Fruit fly (Drosophila melanogaster) whole organism, embryonic: ENCODE results near the gene CG31650.

Experiments
- Adf1 ChIP-seq: fragments of 200-800 bp; sonication (Bioruptor generic); IDR thresholded peaks from 2 replicates; pipeline ENCODE4 v1.3.6; 2022; ENCODE audit warnings: missing biosample characterization, missing genetic modification characterization
- Antp ChIP-seq: fragments of 200-800 bp; sonication (Bioruptor generic); optimal IDR thresholded peaks from 3 replicates; lab custom pipeline; 2016; ENCODE audit warnings: missing biosample characterization, missing genetic modification characterization
- Asciz ChIP-seq: fragments of 200-800 bp; sonication (Bioruptor generic); optimal IDR thresholded peaks from 2 replicates; lab custom pipeline; 2017; ENCODE audit warnings: missing biosample characterization, mild to moderate bottlenecking, missing genetic modification characterization, missing genetic modification reagents
- Atf6 ChIP-seq: fragments of 200-800 bp; sonication (Bioruptor generic); IDR thresholded peaks from 2 replicates; pipeline ENCODE4 v1.3.6; 2022; ENCODE audit warnings: missing biosample characterization, missing genetic modification characterization
- BEAF-32 ChIP-seq: fragments of 200-800 bp; sonication (Bioruptor generic); optimal IDR thresholded peaks from 3 replicates; lab custom pipeline; 2017; ENCODE audit warnings: missing biosample characterization, missing genetic modification characterization, mild to moderate bottlenecking, moderate library complexity, missing genetic modification reagents
- CG10274 ChIP-seq: fragments of 200-800 bp; sonication (Bioruptor generic); optimal IDR thresholded peaks from 3 replicates; lab custom pipeline; 2017; ENCODE audit warnings: missing biosample characterization, mild to moderate bottlenecking, missing genetic modification characterization
- CG10431 ChIP-seq: fragments of 200-800 bp; sonication (Bioruptor generic); optimal IDR thresholded peaks from 3 replicates; lab custom pipeline; 2018; ENCODE audit warnings: missing biosample characterization, mild to moderate bottlenecking, missing genetic modification characterization
- CG10654 ChIP-seq: fragments of 200-800 bp; sonication (Bioruptor generic); optimal IDR thresholded peaks from 2 replicates; lab custom pipeline; 2016; ENCODE audit warnings: missing biosample characterization, missing genetic modification characterization
- CG12299 ChIP-seq: fragments of 200-800 bp; sonication (Bioruptor generic); optimal IDR thresholded peaks from 2 replicates; lab custom pipeline; 2018; ENCODE audit warnings: missing biosample characterization, mild to moderate bottlenecking, missing genetic modification characterization
- CG12942 ChIP-seq: fragments of 200-800 bp; sonication (Bioruptor generic); optimal IDR thresholded peaks from 3 replicates; lab custom pipeline; 2016; ENCODE audit warnings: missing biosample characterization, missing genetic modification characterization
- CG15011 ChIP-seq: fragments of 200-800 bp; sonication (Bioruptor generic); optimal IDR thresholded peaks from 3 replicates; lab custom pipeline; 2018; ENCODE audit warnings: missing biosample characterization, mild to moderate bottlenecking, missing genetic modification characterization
- CG1647 ChIP-seq: fragments of 200-800 bp; sonication (Bioruptor generic); optimal IDR thresholded peaks from 3 replicates; lab custom pipeline; 2016; ENCODE audit warnings: missing biosample characterization, missing genetic modification characterization
- CG16779 ChIP-seq: fragments of 200-800 bp; sonication (Bioruptor generic); IDR thresholded peaks from 2 replicates; pipeline ENCODE4 v1.3.6; 2022; ENCODE audit warnings: missing biosample characterization, missing genetic modification characterization
- CG2116 ChIP-seq: fragments of 200-800 bp; sonication (Bioruptor generic); optimal IDR thresholded peaks from 3 replicates; lab custom pipeline; 2018; ENCODE audit warnings: missing biosample characterization, mild to moderate bottlenecking, missing genetic modification characterization
- CG31365 ChIP-seq: fragments of 200-800 bp; sonication (Bioruptor generic); optimal IDR thresholded peaks from 2 replicates; lab custom pipeline; 2018; ENCODE audit warnings: missing biosample characterization, mild to moderate bottlenecking, missing genetic modification characterization
- CG4854 ChIP-seq: fragments of 200-800 bp; sonication (Bioruptor generic); optimal IDR thresholded peaks from 2 replicates; lab custom pipeline; 2016; ENCODE audit warnings: missing biosample characterization, missing genetic modification characterization, inconsistent platforms
- CG6689 ChIP-seq: fragments of 200-800 bp; sonication (Bioruptor generic); IDR thresholded peaks from 2 replicates; pipeline ENCODE4 v1.3.6; 2022; ENCODE audit warnings: missing biosample characterization, missing genetic modification characterization
- CG6854 ChIP-seq: fragments of 200-800 bp; sonication (Bioruptor generic); optimal IDR thresholded peaks from 3 replicates; lab custom pipeline; 2017; ENCODE audit warnings: missing biosample characterization, mild to moderate bottlenecking, missing genetic modification characterization
- CG8290 ChIP-seq, 3 experiments: fragments of 200-800 bp; sonication (Bioruptor generic); optimal IDR thresholded peaks; 2 replicates each; lab custom pipeline; 2016 to 2019; ENCODE audit warnings: missing biosample characterization in 3 of 3, missing genetic modification characterization in 3 of 3, mild to moderate bottlenecking in 2 of 3, moderate library complexity in 1 of 3
- CG8478 ChIP-seq: fragments of >200 bp; optimal IDR thresholded peaks from 2 replicates; lab custom pipeline; 2018
- CG8924 ChIP-seq: fragments of 200-800 bp; optimal IDR thresholded peaks from 3 replicates; lab custom pipeline; 2019; ENCODE audit warnings: missing biosample characterization, mild to moderate bottlenecking, missing genetic modification characterization, moderate library complexity
- CG8944 ChIP-seq: fragments of 200-800 bp; sonication (Bioruptor generic); optimal IDR thresholded peaks from 3 replicates; lab custom pipeline; 2016; ENCODE audit warnings: missing biosample characterization, missing genetic modification characterization
- Camta ChIP-seq: fragments of 200-800 bp; sonication (Bioruptor generic); optimal IDR thresholded peaks from 2 replicates; lab custom pipeline; 2016; ENCODE audit warnings: missing biosample characterization, missing genetic modification characterization
- D19B ChIP-seq: fragments of 200-800 bp; sonication (Bioruptor generic); optimal IDR thresholded peaks from 2 replicates; lab custom pipeline; 2017; ENCODE audit warnings: missing biosample characterization, mild to moderate bottlenecking, missing genetic modification characterization
- Dad ChIP-seq: fragments of 200-800 bp; sonication (Bioruptor generic); optimal IDR thresholded peaks from 3 replicates; lab custom pipeline; 2016; ENCODE audit warnings: missing biosample characterization, missing genetic modification characterization
- Dbx ChIP-seq: fragments of 200-800 bp; sonication (Bioruptor generic); IDR thresholded peaks from 3 replicates; pipeline ENCODE4 v1.3.6; 2022; ENCODE audit warnings: missing biosample characterization, missing genetic modification characterization
- Deaf1 ChIP-seq: fragments of 200-800 bp; optimal IDR thresholded peaks from 3 replicates; lab custom pipeline; 2019; ENCODE audit warnings: missing biosample characterization, mild to moderate bottlenecking, missing genetic modification characterization, moderate library complexity
- Dek ChIP-seq: fragments of 200-800 bp; sonication (Bioruptor generic); optimal IDR thresholded peaks from 3 replicates; lab custom pipeline; 2019; ENCODE audit warnings: missing biosample characterization, mild to moderate bottlenecking, missing genetic modification characterization, moderate library complexity
- E2f1 ChIP-seq: fragments of 200-800 bp; sonication (Bioruptor generic); IDR thresholded peaks from 2 replicates; pipeline ENCODE4 v1.3.6; 2022; ENCODE audit warnings: missing biosample characterization, missing genetic modification characterization
- E2f2 ChIP-seq: fragments of 200-800 bp; sonication (Bioruptor generic); IDR thresholded peaks from 2 replicates; pipeline ENCODE4 v1.3.6; 2022; ENCODE audit warnings: missing biosample characterization, missing genetic modification characterization
- HLH54F ChIP-seq: fragments of 200-800 bp; sonication (Bioruptor generic); optimal IDR thresholded peaks from 3 replicates; lab custom pipeline; 2016; ENCODE audit warnings: missing biosample characterization, missing genetic modification characterization
- Hey ChIP-seq: fragments of 200-800 bp; sonication (Bioruptor generic); optimal IDR thresholded peaks from 3 replicates; lab custom pipeline; 2018; ENCODE audit warnings: missing biosample characterization, mild to moderate bottlenecking, missing genetic modification characterization
- Hmx ChIP-seq: fragments of 200-800 bp; sonication (Bioruptor generic); optimal IDR thresholded peaks from 2 replicates; lab custom pipeline; 2016; ENCODE audit warnings: missing biosample characterization, missing genetic modification characterization
- Optix ChIP-seq: fragments of 200-800 bp; sonication (Bioruptor generic); IDR thresholded peaks from 3 replicates; pipeline ENCODE4 v1.3.6; 2022; ENCODE audit warnings: missing biosample characterization, missing genetic modification characterization
- Pdp1 ChIP-seq, 2 experiments: fragments of 200-800 bp; sonication (Bioruptor generic); optimal IDR thresholded peaks; 3 replicates each; lab custom pipeline; 2016; ENCODE audit warnings: missing biosample characterization in 2 of 2, missing genetic modification characterization in 2 of 2, mild to moderate bottlenecking in 1 of 2, moderate library complexity in 1 of 2
- ac ChIP-seq: fragments of 200-800 bp; sonication (Bioruptor generic); optimal IDR thresholded peaks from 3 replicates; lab custom pipeline; 2017; ENCODE audit warnings: missing biosample characterization, mild to moderate bottlenecking, missing genetic modification characterization
- cas ChIP-seq: fragments of 200-800 bp; sonication (Bioruptor generic); IDR thresholded peaks from 2 replicates; pipeline ENCODE4 v1.3.6; 2022; ENCODE audit warnings: missing biosample characterization, missing genetic modification characterization
- cwo ChIP-seq: fragments of 200-800 bp; sonication (Bioruptor generic); optimal IDR thresholded peaks from 3 replicates; lab custom pipeline; 2017; ENCODE audit warnings: missing biosample characterization, missing genetic modification characterization, mild to moderate bottlenecking, moderate library complexity, missing genetic modification reagents
- da ChIP-seq: fragments of 200-800 bp; sonication (Bioruptor generic); optimal IDR thresholded peaks from 2 replicates; lab custom pipeline; 2016; ENCODE audit warnings: missing biosample characterization, missing genetic modification characterization
- danr ChIP-seq: fragments of 200-800 bp; sonication (Bioruptor generic); IDR thresholded peaks from 2 replicates; pipeline ENCODE4 v1.3.6; 2022; ENCODE audit warnings: missing biosample characterization, missing genetic modification characterization
- fru ChIP-seq: fragments of >200 bp; optimal IDR thresholded peaks from 2 replicates; lab custom pipeline; 2017
- hb ChIP-seq: fragments of 200-800 bp; sonication (Bioruptor generic); IDR thresholded peaks from 3 replicates; pipeline ENCODE4 v1.3.6; 2022; ENCODE audit warnings: missing biosample characterization, missing genetic modification characterization; ENCODE audit not compliant: partially characterized antibody
- klu ChIP-seq: fragments of 200-800 bp; sonication (Bioruptor generic); IDR thresholded peaks from 2 replicates; pipeline ENCODE4 v1.3.6; 2022; ENCODE audit warnings: missing biosample characterization, missing genetic modification characterization
- lmd ChIP-seq: fragments of 200-800 bp; sonication (Bioruptor generic); IDR thresholded peaks from 2 replicates; pipeline ENCODE4 v1.3.6; 2022; ENCODE audit warnings: missing biosample characterization, missing genetic modification characterization
- lola ChIP-seq, 3 experiments: fragments of >200 bp in 2 of 3; fragments of 200-800 bp in 1 of 3; sonication (Bioruptor generic) in 1 of 3; optimal IDR thresholded peaks; 2 replicates each; lab custom pipeline; 2017 to 2019; ENCODE audit warnings: missing biosample characterization in 3 of 3, missing genetic modification characterization in 3 of 3, mild to moderate bottlenecking in 1 of 3, moderate library complexity in 1 of 3
- mam ChIP-seq: fragments of 200-800 bp; sonication (Bioruptor generic); optimal IDR thresholded peaks from 3 replicates; lab custom pipeline; 2016; ENCODE audit warnings: missing biosample characterization, missing genetic modification characterization
- run ChIP-seq: fragments of 200-800 bp; sonication (Bioruptor generic); optimal IDR thresholded peaks from 3 replicates; lab custom pipeline; 2018; ENCODE audit warnings: missing biosample characterization, mild to moderate bottlenecking, missing genetic modification characterization
- schlank ChIP-seq: fragments of 200-800 bp; sonication (Bioruptor generic); optimal IDR thresholded peaks from 2 replicates; lab custom pipeline; 2018; ENCODE audit warnings: missing biosample characterization, mild to moderate bottlenecking, missing genetic modification characterization
- slbo ChIP-seq: fragments of 200-800 bp; sonication (Bioruptor generic); IDR thresholded peaks from 2 replicates; pipeline ENCODE4 v1.3.6; 2022; ENCODE audit warnings: missing biosample characterization, missing genetic modification characterization
- tin ChIP-seq: fragments of 200-800 bp; sonication (Bioruptor generic); optimal IDR thresholded peaks from 3 replicates; lab custom pipeline; 2016; ENCODE audit warnings: missing biosample characterization, missing genetic modification characterization

Gene CG31650

dm6 chr2L:5004677-5005463, 39.6 kb downstream of the CG31650 start (continued):
- peak; percentile 91 for TF ChIP-seq CG10654
- peak; percentile 91 for TF ChIP-seq CG4854
- no peak for TF ChIP-seq hb (GFP tag; lab: Robert Waterston, UW)
- peak; percentile 94 for TF ChIP-seq CG8924 (tag; lab: Kevin White, UChicago)
- TF ChIP-seq slbo, result peak; percentile 98
- TF ChIP-seq CG8944 (GFP tag; lab: Kevin White, UChicago), result peak; percentile 94
- TF ChIP-seq CG6854 (GFP tag; lab: Kevin White, UChicago), result peak; percentile 94
- peak; percentile 78 for TF ChIP-seq da (GFP tag; lab: Kevin White, UChicago)
- peak; percentile 97 for TF ChIP-seq Antp
- peak; percentile 96 for TF ChIP-seq Atf6 (GFP tag; lab: Robert Waterston, UW)
- peak; percentile 84 for TF ChIP-seq CG12942
- peak; percentile 6 for TF ChIP-seq BEAF-32 (GFP tag; lab: Kevin White, UChicago)
- peak; percentile 94 for TF ChIP-seq schlank (tag; lab: Kevin White, UChicago)
- TF ChIP-seq CG31365 (tag; lab: Kevin White, UChicago), result peak; percentile 81
- TF ChIP-seq CG12299 (tag; lab: Kevin White, UChicago), result peak; percentile 95
- peak; percentile 27 for TF ChIP-seq ac (GFP tag; lab: Kevin White, UChicago)
- peak; percentile 78 for TF ChIP-seq CG10274
- TF ChIP-seq CG2116, result peak; percentile 57
- TF ChIP-seq cwo, result peak; percentile 95
- peak; percentile 93 for TF ChIP-seq CG15011 (GFP tag; lab: Kevin White, UChicago)
- peak; percentile 94 to 96 for TF ChIP-seq Pdp1 (GFP tag; optimal IDR thresholded peaks at IDR 0.05; lab: Kevin White, UChicago)
- peak; percentile 94 for TF ChIP-seq Dad (GFP tag; lab: Kevin White, UChicago)
- no peak for TF ChIP-seq fru (lab: Kevin White, UChicago)
- peak; percentile 74 for TF ChIP-seq Hmx (GFP tag; lab: Kevin White, UChicago)
- TF ChIP-seq cas (GFP tag; lab: Robert Waterston, UW), result peak; percentile 95
- TF ChIP-seq Optix, result peak; percentile 91
- TF ChIP-seq Asciz (GFP tag; lab: Kevin White, UChicago), result peak; percentile 89
- TF ChIP-seq run (tag; lab: Kevin White, UChicago), result peak; percentile 84
- TF ChIP-seq CG10431 (GFP tag; lab: Kevin White, UChicago), result peak; percentile 65
- TF ChIP-seq E2f2 (GFP tag; lab: Robert Waterston, UW), result peak; percentile 77
- peak; percentile 80 for TF ChIP-seq Hey
- TF ChIP-seq tin (GFP tag; lab: Kevin White, UChicago), result peak; percentile 97
- peak; percentile 95 for TF ChIP-seq E2f1 (GFP tag; lab: Robert Waterston, UW)
- TF ChIP-seq CG1647 (GFP tag; lab: Kevin White, UChicago), result peak; percentile 92
- TF ChIP-seq lmd (GFP tag; lab: Robert Waterston, UW), result peak; percentile 96
- peak; percentile 80 for TF ChIP-seq Deaf1 (tag; lab: Kevin White, UChicago)
- peak; percentile 92 for TF ChIP-seq klu (GFP tag; lab: Robert Waterston, UW)
- TF ChIP-seq HLH54F (GFP tag; lab: Kevin White, UChicago), result peak; percentile 95
- peak; percentile 98 for TF ChIP-seq mam (GFP tag; lab: Kevin White, UChicago)
- peak; percentile 90 for TF ChIP-seq danr
- TF ChIP-seq CG8478 (lab: Kevin White, UChicago), result no peak
- TF ChIP-seq Dbx, result peak; percentile 98
- TF ChIP-seq lola (GFP tag; optimal IDR thresholded peaks at IDR 0.05; lab: Kevin White, UChicago), result peak in 1 of 3 experiments; percentile 80
- peak; percentile 92 for TF ChIP-seq Camta
- TF ChIP-seq CG8290 (GFP tag; optimal IDR thresholded peaks at IDR 0.05; lab: Kevin White, UChicago), result peak; percentile 77
- TF ChIP-seq CG8290 (tag; optimal IDR thresholded peaks at IDR 0.05; lab: Kevin White, UChicago), result peak; percentile 34 to 74
- peak; percentile 84 for TF ChIP-seq D19B (GFP tag; lab: Kevin White, UChicago)
- TF ChIP-seq Adf1 (GFP tag; lab: Robert Waterston, UW), result peak; percentile 83
- TF ChIP-seq CG6689, result peak; percentile 95
- peak; percentile 96 for TF ChIP-seq Dek (tag; lab: Kevin White, UChicago)
- TF ChIP-seq CG16779 (GFP tag; lab: Robert Waterston, UW), result peak; percentile 93
